Worm (Caenorhabditis elegans): ENCODE measurements around the gene tbx-39.

Gene tbx-39

ce11 chrIV:15323593-15323992 lies at the start of gene tbx-39:
Gene tbx-39, plus strand, starts transcription at chrIV:15323893.
- TF ChIP-seq nhr-25 (tag; optimal IDR thresholded peaks at IDR 0.05) (no peak), ama-1 (optimal IDR thresholded peaks at IDR 0.05) (no peak), F13H6.1 (tag; optimal IDR thresholded peaks at IDR 0.05) (no peak), mab-5 (tag; optimal IDR thresholded peaks at IDR 0.05) (no peak), peb-1 (tag; optimal IDR thresholded peaks at IDR 0.05) (no peak), ceh-82 (tag; optimal IDR thresholded peaks at IDR 0.05) (no peak), lin-11 (tag; optimal IDR thresholded peaks at IDR 0.05) (no peak), fos-1 (tag; optimal IDR thresholded peaks at IDR 0.05) (no peak), elt-1 (tag; optimal IDR thresholded peaks at IDR 0.05) (no peak)

- TF ChIP-seq F13H6.1 (tag; optimal IDR thresholded peaks at IDR 0.05) (no peak), ztf-4 (tag; optimal IDR thresholded peaks at IDR 0.05) (no peak), lin-39 (tag; optimal IDR thresholded peaks at IDR 0.05) (no peak), sma-9 (GFP tag; optimal IDR thresholded peaks at IDR 0.05) (no peak), sma-9 (tag; optimal IDR thresholded peaks at IDR 0.05) (no peak), C34F6.9 (tag; optimal IDR thresholded peaks at IDR 0.05) (peak; percentile 23), alr-1 (tag; optimal IDR thresholded peaks at IDR 0.05) (no peak), mab-5 (tag; optimal IDR thresholded peaks at IDR 0.05) (peak; percentile 9), fos-1 (tag; optimal IDR thresholded peaks at IDR 0.05) (no peak)
Observed at ce11 chrIV:15274063-15274462, 49.6 kb upstream of the tbx-39 start.

DNA sequence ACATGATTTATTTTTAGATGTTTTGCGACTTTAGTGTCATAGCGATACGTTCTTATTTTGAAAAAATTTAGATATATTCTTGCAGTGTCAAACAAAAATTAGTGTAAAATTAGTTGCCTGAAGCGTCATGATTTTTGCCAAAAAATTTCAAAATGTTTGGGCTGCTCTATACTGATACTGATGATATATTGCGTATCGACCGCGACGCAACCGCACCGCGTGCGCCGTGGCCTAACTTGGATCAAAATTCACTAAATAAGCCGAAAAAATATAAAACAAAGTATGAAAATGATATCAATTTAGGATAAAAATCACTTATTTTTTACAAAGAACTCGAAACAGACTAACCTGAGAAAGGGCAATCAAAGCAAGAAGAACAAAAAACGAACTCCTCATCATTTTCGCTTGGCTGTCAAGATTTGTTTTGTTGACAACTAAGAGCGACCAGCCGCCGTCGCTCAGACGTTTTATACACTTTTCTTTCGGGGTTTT lies 48.3 kb upstream of the tbx-39 start, which contains the start of gene ccg-1:
ccg-1 (minus strand) TSS at position 442 of the 492 bp plus-strand sequence.
- TF ChIP-seq crh-2 (tag; optimal IDR thresholded peaks at IDR 0.05): no peak
- TF ChIP-seq C34F6.9 (tag; optimal IDR thresholded peaks at IDR 0.05): peak; percentile 13
- TF ChIP-seq nhr-21 (tag; optimal IDR thresholded peaks at IDR 0.05): no peak
- TF ChIP-seq nhr-129 (tag; optimal IDR thresholded peaks at IDR 0.05): no peak
- TF ChIP-seq ZK546.5 (tag; optimal IDR thresholded peaks at IDR 0.05): no peak
- peak; percentile 60 for TF ChIP-seq ama-1 (optimal IDR thresholded peaks at IDR 0.05)
- no peak for TF ChIP-seq nhr-237 (tag; optimal IDR thresholded peaks at IDR 0.05)
- no peak for TF ChIP-seq peb-1 (tag; optimal IDR thresholded peaks at IDR 0.05)

- TF ChIP-seq lin-13 (GFP tag; optimal IDR thresholded peaks at IDR 0.05) (no peak), nhr-11 (tag; optimal IDR thresholded peaks at IDR 0.05) (no peak), unc-55 (GFP tag; optimal IDR thresholded peaks at IDR 0.05) (no peak), fos-1 (tag; optimal IDR thresholded peaks at IDR 0.05) (no peak), R02D3.7 (tag; optimal IDR thresholded peaks at IDR 0.05) (no peak), ZK546.5 (tag; optimal IDR thresholded peaks at IDR 0.05) (no peak), lin-39 (tag; optimal IDR thresholded peaks at IDR 0.05) (no peak), nhr-77 (tag; optimal IDR thresholded peaks at IDR 0.05) (no peak), nhr-23 (tag; optimal IDR thresholded peaks at IDR 0.05) (no peak), egl-27 (tag; optimal IDR thresholded peaks at IDR 0.05) (no peak), snpc-4 (tag; optimal IDR thresholded peaks at IDR 0.05) (no peak), nhr-21 (tag; optimal IDR thresholded peaks at IDR 0.05) (no peak), peb-1 (tag; optimal IDR thresholded peaks at IDR 0.05) (no peak), F13H6.1 (tag; optimal IDR thresholded peaks at IDR 0.05) (no peak), lsy-2 (tag; optimal IDR thresholded peaks at IDR 0.05) (no peak), sma-3 (GFP tag; optimal IDR thresholded peaks at IDR 0.05) (no peak), ztf-1 (GFP tag; conservative IDR thresholded peaks at IDR 0.05) (no peak), blmp-1 (tag; optimal IDR thresholded peaks at IDR 0.05; ENCODE audit: insufficient read depth) (no peak), nhr-25 (tag; optimal IDR thresholded peaks at IDR 0.05) (no peak)
Observed at ce11 chrIV:15280219-15280618, 43.5 kb upstream of the tbx-39 start.

ce11 chrIV:15283617-15284016 lies 40.1 kb upstream of the tbx-39 start:
- no peak for TF ChIP-seq C34F6.9 (tag; optimal IDR thresholded peaks at IDR 0.05)
- no peak for TF ChIP-seq nhr-10 (tag; optimal IDR thresholded peaks at IDR 0.05)
- no peak for TF ChIP-seq elt-1 (tag; optimal IDR thresholded peaks at IDR 0.05)
- no peak for TF ChIP-seq skn-1 (tag; optimal IDR thresholded peaks at IDR 0.05)
- TF ChIP-seq fos-1 (tag; optimal IDR thresholded peaks at IDR 0.05): no peak

- no peak for TF ChIP-seq nhr-10 (tag; optimal IDR thresholded peaks at IDR 0.05)
- TF ChIP-seq ztf-4 (tag; optimal IDR thresholded peaks at IDR 0.05): no peak
- TF ChIP-seq ama-1 (optimal IDR thresholded peaks at IDR 0.05): no peak
- no peak for TF ChIP-seq mab-5 (tag; optimal IDR thresholded peaks at IDR 0.05)
- no peak for TF ChIP-seq nhr-12 (tag; optimal IDR thresholded peaks at IDR 0.05)
- no peak for TF ChIP-seq nhr-23 (tag; optimal IDR thresholded peaks at IDR 0.05)
- TF ChIP-seq lin-11 (tag; optimal IDR thresholded peaks at IDR 0.05): no peak
- TF ChIP-seq elt-3 (tag; optimal IDR thresholded peaks at IDR 0.05): no peak
- TF ChIP-seq elt-1 (tag; optimal IDR thresholded peaks at IDR 0.05): no peak
- TF ChIP-seq R02D3.7 (tag; optimal IDR thresholded peaks at IDR 0.05): no peak
- peak; percentile 13 for TF ChIP-seq F13H6.1 (tag; optimal IDR thresholded peaks at IDR 0.05)
- no peak for TF ChIP-seq snpc-4 (tag; optimal IDR thresholded peaks at IDR 0.05)
- TF ChIP-seq ceh-82 (tag; optimal IDR thresholded peaks at IDR 0.05): no peak
- TF ChIP-seq gmeb-1 (tag; optimal IDR thresholded peaks at IDR 0.05): peak; percentile 3
- no peak for TF ChIP-seq nhr-21 (tag; optimal IDR thresholded peaks at IDR 0.05)
- TF ChIP-seq fos-1 (tag; optimal IDR thresholded peaks at IDR 0.05): no peak
- no peak for TF ChIP-seq egl-27 (tag; optimal IDR thresholded peaks at IDR 0.05)
- TF ChIP-seq lin-13 (GFP tag; optimal IDR thresholded peaks at IDR 0.05): peak; percentile 6
- TF ChIP-seq mbf-1 (tag; optimal IDR thresholded peaks at IDR 0.05): no peak
- no peak for TF ChIP-seq Y55F3AM.14 (GFP tag; optimal IDR thresholded peaks at IDR 0.05)
- no peak for TF ChIP-seq unc-62 (GFP tag; optimal IDR thresholded peaks at IDR 0.05)
- TF ChIP-seq aly-2 (tag; optimal IDR thresholded peaks at IDR 0.05): no peak
Observed at ce11 chrIV:15289508-15289907, 34.2 kb upstream of the tbx-39 start.
